Worm (Caenorhabditis elegans) whole organism, L4/young adult: ENCODE data around the gene K06A4.6.

Source experiments
- W03F9.2 ChIP-seq: fragments of 150-350 bp; optimal IDR thresholded peaks from 2 replicates; lab custom pipeline; 2014; ENCODE audit warnings: missing biosample characterization, missing genetic modification characterization
- dao-5 ChIP-seq: sonication (generic microtip); optimal IDR thresholded peaks from 2 replicates; lab custom pipeline; 2016; ENCODE audit warnings: missing genotype, missing genetic modification characterization, moderate library complexity, missing compliant biosample characterization
- him-1 ChIP-seq: sonication (generic microtip); optimal IDR thresholded peaks from 2 replicates; lab custom pipeline; 2016; ENCODE audit warnings: missing genotype, missing genetic modification reagents, missing genetic modification characterization, missing compliant biosample characterization

DNA sequence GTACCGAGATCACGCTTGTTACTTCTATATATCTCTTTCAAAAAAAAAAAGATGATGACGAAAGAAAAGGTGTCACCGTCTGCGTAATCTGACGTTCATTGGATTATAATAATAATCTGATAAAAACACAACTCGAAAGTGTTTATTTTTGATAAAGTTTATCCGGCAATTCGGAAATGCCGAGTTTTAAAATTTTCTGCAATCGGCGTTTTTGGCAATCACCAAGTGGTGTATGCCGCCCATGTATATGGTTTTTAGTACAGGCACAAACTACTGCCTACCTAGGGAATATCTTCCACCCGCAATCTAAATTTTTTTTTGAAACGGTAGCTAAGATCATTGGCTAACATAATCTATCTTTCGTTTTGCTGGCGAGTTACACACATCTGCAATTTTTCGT, 6.5 kb downstream of the K06A4.6 start:
- TF ChIP-seq dao-5 (tag; lab: Kevin White, UChicago) (no peak), him-1 (tag; lab: Kevin White, UChicago) (no peak), W03F9.2 (tag; lab: Kevin White, UChicago) (no peak)
